Worm (Caenorhabditis elegans) whole organism, early embryonic: ENCODE results near the gene srz-24.

Experiments used
- B0310.2 ChIP-seq: sonication (generic microtip); optimal IDR thresholded peaks from 2 replicates; lab custom pipeline; 2016; ENCODE audit warnings: mild to moderate bottlenecking, missing genetic modification characterization, missing compliant biosample characterization
- F13C5.2 ChIP-seq: sonication (generic microtip); optimal IDR thresholded peaks from 2 replicates; lab custom pipeline; 2017; ENCODE audit warnings: mild to moderate bottlenecking, missing genetic modification characterization, inconsistent platforms, missing compliant biosample characterization
- ama-1 ChIP-seq: fragments of 150-350 bp; optimal IDR thresholded peaks from 2 replicates; lab custom pipeline; 2014
- ets-7 ChIP-seq: sonication (generic microtip); optimal IDR thresholded peaks from 2 replicates; lab custom pipeline; 2016; ENCODE audit warnings: missing genotype, missing genetic modification characterization, missing compliant biosample characterization
- flt-1 ChIP-seq: fragments of 200-800 bp; sonication (Bioruptor generic); IDR thresholded peaks from 2 replicates; pipeline ENCODE4 v1.3.6; 2022; ENCODE audit warnings: missing genetic modification characterization, missing compliant biosample characterization
- hmbx-1 ChIP-seq: sonication (generic microtip); optimal IDR thresholded peaks from 2 replicates; lab custom pipeline; 2016; ENCODE audit warnings: mild to moderate bottlenecking, missing genetic modification characterization, missing compliant biosample characterization
- hmg-4 ChIP-seq: fragments of 200-800 bp; sonication (Bioruptor generic); optimal IDR thresholded peaks from 2 replicates; lab custom pipeline; 2018; ENCODE audit warnings: mild to moderate bottlenecking, missing genetic modification characterization, missing compliant biosample characterization
- pes-1 ChIP-seq: fragments of 200-800 bp; sonication (Bioruptor generic); IDR thresholded peaks from 2 replicates; pipeline ENCODE4 v1.3.6; 2022; ENCODE audit warnings: missing genetic modification reagents, missing genetic modification characterization, missing compliant biosample characterization

DNA sequence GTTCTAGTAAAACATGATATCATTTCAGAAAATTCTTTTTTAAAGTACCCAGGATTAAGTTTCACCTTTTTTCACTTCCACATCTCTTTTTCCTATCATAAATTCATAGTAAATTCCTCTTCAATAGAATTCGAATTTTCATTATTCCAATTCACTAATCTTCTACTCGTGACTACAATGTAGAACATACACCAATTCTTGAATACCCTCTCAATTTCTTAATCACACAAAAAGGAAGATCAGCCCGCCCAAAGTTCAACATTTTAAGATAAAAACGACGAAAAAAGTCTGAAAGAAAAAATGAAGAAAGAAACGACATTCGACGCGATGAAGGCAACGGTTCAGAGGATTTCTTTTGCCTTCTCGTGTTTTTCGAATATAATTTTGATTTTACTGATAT is 27.0 kb downstream of the srz-24 start, which contains the start of gene str-163:
- TF ChIP-seq flt-1 (GFP tag; lab: Robert Waterston, UW), result no peak
- TF ChIP-seq F13C5.2 (tag; lab: Kevin White, UChicago), result no peak
- no peak for TF ChIP-seq hmbx-1 (tag; lab: Kevin White, UChicago)
- TF ChIP-seq hmg-4 (GFP tag; lab: Kevin White, UChicago), result no peak
- TF ChIP-seq B0310.2, result no peak
- no peak for TF ChIP-seq ama-1 (lab: Kevin White, UChicago)
- no peak for TF ChIP-seq ets-7
- no peak for TF ChIP-seq pes-1 (GFP tag; lab: Robert Waterston, UW)
